Fruit fly (Drosophila melanogaster) whole organism, embryonic: Measurements from ENCODE around the gene CG15891.

ENCODE experiments used
- Bteb2 ChIP-seq: fragments of 200-800 bp; sonication (Bioruptor generic); optimal IDR thresholded peaks from 2 replicates; lab custom pipeline; 2016; ENCODE audit warnings: missing biosample characterization, missing genetic modification characterization
- CG10147 ChIP-seq: fragments of 200-800 bp; sonication (Bioruptor generic); optimal IDR thresholded peaks from 2 replicates; lab custom pipeline; 2019; ENCODE audit warnings: missing biosample characterization, mild to moderate bottlenecking, missing genetic modification characterization, moderate library complexity
- CG10321 ChIP-seq: fragments of 200-800 bp; sonication (Bioruptor generic); IDR thresholded peaks from 2 replicates; pipeline ENCODE4 v1.3.6; 2022; ENCODE audit warnings: missing biosample characterization, missing genetic modification characterization
- CG10959 ChIP-seq: fragments of 200-800 bp; sonication (Bioruptor generic); IDR thresholded peaks from 2 replicates; pipeline ENCODE4 v1.3.6; 2022; ENCODE audit warnings: missing biosample characterization, missing genetic modification characterization
- CG11560 ChIP-seq: fragments of 200-800 bp; sonication (Bioruptor generic); IDR thresholded peaks from 3 replicates; pipeline ENCODE4 v1.3.6; 2022; ENCODE audit warnings: missing biosample characterization, missing genetic modification characterization
- CG11696 ChIP-seq: fragments of 200-800 bp; sonication (Bioruptor generic); IDR thresholded peaks from 2 replicates; pipeline ENCODE4 v1.3.6; 2022; ENCODE audit warnings: missing biosample characterization, missing genetic modification characterization
- CG1233 ChIP-seq: fragments of 200-800 bp; sonication (Bioruptor generic); optimal IDR thresholded peaks from 4 replicates; lab custom pipeline; 2018; ENCODE audit warnings: missing biosample characterization, mild to moderate bottlenecking, missing genetic modification characterization
- CG13775 ChIP-seq: fragments of 200-800 bp; sonication (Bioruptor generic); optimal IDR thresholded peaks from 3 replicates; lab custom pipeline; 2017; ENCODE audit warnings: missing biosample characterization, mild to moderate bottlenecking, missing genetic modification characterization
- CG13894 ChIP-seq: fragments of 200-800 bp; sonication (Bioruptor generic); optimal IDR thresholded peaks from 3 replicates; lab custom pipeline; 2018; ENCODE audit warnings: missing biosample characterization, mild to moderate bottlenecking, missing genetic modification characterization, moderate library complexity
- CG14860 ChIP-seq: fragments of 200-800 bp; sonication (Bioruptor generic); IDR thresholded peaks from 3 replicates; pipeline ENCODE4 v1.3.6; 2022; ENCODE audit warnings: missing biosample characterization, missing genetic modification characterization; ENCODE audit not compliant: partially characterized antibody
- CG1602 ChIP-seq: fragments of 200-800 bp; sonication (Bioruptor generic); optimal IDR thresholded peaks from 3 replicates; lab custom pipeline; 2016; ENCODE audit warnings: missing biosample characterization, missing genetic modification characterization
- CG4360 ChIP-seq: fragments of 200-800 bp; sonication (Bioruptor generic); IDR thresholded peaks from 2 replicates; pipeline ENCODE4 v1.3.6; 2022; ENCODE audit warnings: missing biosample characterization, missing genetic modification characterization
- CG4424 ChIP-seq: fragments of 200-800 bp; sonication (Bioruptor generic); optimal IDR thresholded peaks from 3 replicates; lab custom pipeline; 2016; ENCODE audit warnings: missing biosample characterization, missing genetic modification characterization
- CG4617 ChIP-seq: fragments of 200-800 bp; sonication (Bioruptor generic); optimal IDR thresholded peaks from 3 replicates; lab custom pipeline; 2016; ENCODE audit warnings: missing biosample characterization, missing genetic modification characterization, borderline replicate concordance
- CG6791 ChIP-seq: fragments of 200-800 bp; sonication (Bioruptor generic); IDR thresholded peaks from 3 replicates; pipeline ENCODE4 v1.3.6; 2022; ENCODE audit warnings: missing biosample characterization, missing genetic modification characterization; ENCODE audit not compliant: partially characterized antibody
- CG7271 ChIP-seq: fragments of 200-800 bp; sonication (Bioruptor generic); optimal IDR thresholded peaks from 2 replicates; lab custom pipeline; 2018; ENCODE audit warnings: missing biosample characterization, mild to moderate bottlenecking, missing genetic modification characterization, moderate library complexity
- CG7745 ChIP-seq: fragments of 200-800 bp; sonication (Bioruptor generic); optimal IDR thresholded peaks from 2 replicates; lab custom pipeline; 2018; ENCODE audit warnings: missing biosample characterization, mild to moderate bottlenecking, missing genetic modification characterization, moderate library complexity
- CG9609 ChIP-seq: fragments of 200-800 bp; sonication (Bioruptor generic); optimal IDR thresholded peaks from 3 replicates; lab custom pipeline; 2016; ENCODE audit warnings: missing biosample characterization, missing genetic modification characterization
- CkIIα-i1 ChIP-seq: fragments of 200-800 bp; sonication (Bioruptor generic); IDR thresholded peaks from 2 replicates; pipeline ENCODE4 v1.3.6; 2022; ENCODE audit warnings: missing biosample characterization, missing genetic modification characterization
- CrebB ChIP-seq: fragments of 200-800 bp; sonication (Bioruptor generic); optimal IDR thresholded peaks from 3 replicates; lab custom pipeline; 2018; ENCODE audit warnings: missing biosample characterization, mild to moderate bottlenecking, missing genetic modification characterization
- Dip2 ChIP-seq: fragments of 200-800 bp; sonication (Bioruptor generic); IDR thresholded peaks from 2 replicates; pipeline ENCODE4 v1.3.6; 2022; ENCODE audit warnings: missing biosample characterization, missing genetic modification characterization
- E2f1 ChIP-seq: fragments of 200-800 bp; sonication (Bioruptor generic); IDR thresholded peaks from 2 replicates; pipeline ENCODE4 v1.3.6; 2022; ENCODE audit warnings: missing biosample characterization, missing genetic modification characterization
- E2f2 ChIP-seq: fragments of 200-800 bp; sonication (Bioruptor generic); IDR thresholded peaks from 2 replicates; pipeline ENCODE4 v1.3.6; 2022; ENCODE audit warnings: missing biosample characterization, missing genetic modification characterization
- Fer1 ChIP-seq: fragments of 200-800 bp; sonication (Bioruptor generic); optimal IDR thresholded peaks from 2 replicates; lab custom pipeline; 2017; ENCODE audit warnings: missing biosample characterization, mild to moderate bottlenecking, missing genetic modification characterization
- HmgZ ChIP-seq: fragments of 200-800 bp; sonication (Bioruptor generic); optimal IDR thresholded peaks from 2 replicates; lab custom pipeline; 2018; ENCODE audit warnings: missing biosample characterization, mild to moderate bottlenecking, missing genetic modification characterization
- Kr ChIP-seq: fragments of 200-800 bp; sonication (Bioruptor generic); optimal IDR thresholded peaks from 2 replicates; lab custom pipeline; 2017; ENCODE audit warnings: missing biosample characterization, mild to moderate bottlenecking, missing genetic modification characterization
- Pdp1 ChIP-seq, 2 experiments: fragments of 200-800 bp; sonication (Bioruptor generic); optimal IDR thresholded peaks; 3 replicates each; lab custom pipeline; 2016; ENCODE audit warnings: missing biosample characterization in 2 of 2, missing genetic modification characterization in 2 of 2, mild to moderate bottlenecking in 1 of 2, moderate library complexity in 1 of 2
- Poxn ChIP-seq: fragments of 200-800 bp; sonication (Bioruptor generic); IDR thresholded peaks from 2 replicates; pipeline ENCODE4 v1.3.6; 2022; ENCODE audit warnings: missing biosample characterization, missing genetic modification characterization
- Ptx1 ChIP-seq: fragments of 200-800 bp; sonication (Bioruptor generic); IDR thresholded peaks from 2 replicates; pipeline ENCODE4 v1.3.6; 2022; ENCODE audit warnings: missing biosample characterization, missing genetic modification characterization
- Tbp ChIP-seq: fragments of >200 bp; optimal IDR thresholded peaks from 2 replicates; lab custom pipeline; 2018; ENCODE audit warnings: missing biosample characterization, missing genetic modification characterization
- Xrp1 ChIP-seq: fragments of 200-800 bp; sonication (Bioruptor generic); IDR thresholded peaks from 2 replicates; pipeline ENCODE4 v1.3.6; 2022; ENCODE audit warnings: missing biosample characterization, missing genetic modification characterization
- bigmax ChIP-seq: fragments of 200-800 bp; sonication (Bioruptor generic); optimal IDR thresholded peaks from 2 replicates; lab custom pipeline; 2018; ENCODE audit warnings: missing biosample characterization, mild to moderate bottlenecking, missing genetic modification characterization
- btn ChIP-seq: fragments of 200-800 bp; sonication (Bioruptor generic); optimal IDR thresholded peaks from 2 replicates; lab custom pipeline; 2016; ENCODE audit warnings: missing biosample characterization, missing genetic modification characterization
- cato ChIP-seq: fragments of 200-800 bp; sonication (Bioruptor generic); optimal IDR thresholded peaks from 2 replicates; lab custom pipeline; 2016; ENCODE audit warnings: missing biosample characterization, missing genetic modification characterization, borderline replicate concordance
- crol ChIP-seq: fragments of 200-800 bp; sonication (Bioruptor generic); IDR thresholded peaks from 2 replicates; pipeline ENCODE4 v1.3.6; 2022; ENCODE audit warnings: missing biosample characterization, missing genetic modification characterization
- fru ChIP-seq: fragments of >200 bp; optimal IDR thresholded peaks from 2 replicates; lab custom pipeline; 2017
- gcm2 ChIP-seq: fragments of 200-800 bp; sonication (Bioruptor generic); optimal IDR thresholded peaks from 2 replicates; lab custom pipeline; 2016; ENCODE audit warnings: missing biosample characterization, missing genetic modification characterization
- ind ChIP-seq: fragments of 200-800 bp; sonication (Bioruptor generic); optimal IDR thresholded peaks from 3 replicates; lab custom pipeline; 2016; ENCODE audit warnings: missing biosample characterization, missing genetic modification characterization
- jigr1 ChIP-seq: fragments of 200-800 bp; sonication (Bioruptor generic); IDR thresholded peaks from 3 replicates; pipeline ENCODE4 v1.3.6; 2022; ENCODE audit warnings: missing biosample characterization, missing genetic modification characterization
- ken ChIP-seq: fragments of 200-800 bp; sonication (Bioruptor generic); IDR thresholded peaks from 3 replicates; pipeline ENCODE4 v1.3.6; 2022; ENCODE audit warnings: missing biosample characterization, missing genetic modification characterization
- knrl ChIP-seq: fragments of 200-800 bp; sonication (Bioruptor generic); IDR thresholded peaks from 3 replicates; pipeline ENCODE4 v1.3.6; 2022; ENCODE audit warnings: missing biosample characterization, missing genetic modification characterization; ENCODE audit not compliant: partially characterized antibody
- lab ChIP-seq: fragments of 200-800 bp; sonication (Bioruptor generic); optimal IDR thresholded peaks from 3 replicates; lab custom pipeline; 2017; ENCODE audit warnings: missing biosample characterization, missing genetic modification characterization, mild to moderate bottlenecking, moderate library complexity, missing genetic modification reagents
- lola ChIP-seq, 3 experiments: fragments of >200 bp in 2 of 3; fragments of 200-800 bp in 1 of 3; sonication (Bioruptor generic) in 1 of 3; optimal IDR thresholded peaks; 2 replicates each; lab custom pipeline; 2017 to 2019; ENCODE audit warnings: missing biosample characterization in 3 of 3, missing genetic modification characterization in 3 of 3, mild to moderate bottlenecking in 1 of 3, moderate library complexity in 1 of 3
- rib ChIP-seq: fragments of 200-800 bp; sonication (Bioruptor generic); IDR thresholded peaks from 2 replicates; pipeline ENCODE4 v1.3.6; 2022; ENCODE audit warnings: missing biosample characterization, missing genetic modification characterization
- sd ChIP-seq: fragments of 200-800 bp; sonication (Bioruptor generic); optimal IDR thresholded peaks from 3 replicates; lab custom pipeline; 2018; ENCODE audit warnings: missing biosample characterization, mild to moderate bottlenecking, missing genetic modification characterization, moderate library complexity
- seq ChIP-seq: fragments of 200-800 bp; sonication (Bioruptor generic); IDR thresholded peaks from 2 replicates; pipeline ENCODE4 v1.3.6; 2022; ENCODE audit warnings: missing biosample characterization, missing genetic modification characterization
- slou ChIP-seq: fragments of 200-800 bp; sonication (Bioruptor generic); optimal IDR thresholded peaks from 3 replicates; lab custom pipeline; 2016; ENCODE audit warnings: missing biosample characterization, missing genetic modification characterization
- ssp ChIP-seq: fragments of 200-800 bp; sonication (Bioruptor generic); IDR thresholded peaks from 2 replicates; pipeline ENCODE4 v1.3.6; 2022; ENCODE audit warnings: missing biosample characterization, missing genetic modification characterization
- toy ChIP-seq: fragments of 200-800 bp; sonication (Bioruptor generic); IDR thresholded peaks from 2 replicates; pipeline ENCODE4 v1.3.6; 2022; ENCODE audit warnings: missing biosample characterization, missing genetic modification characterization
- trem ChIP-seq: fragments of 200-800 bp; optimal IDR thresholded peaks from 3 replicates; lab custom pipeline; 2019; ENCODE audit warnings: missing biosample characterization, mild to moderate bottlenecking, missing genetic modification characterization, moderate library complexity
- tx ChIP-seq: fragments of 200-800 bp; sonication (Bioruptor generic); optimal IDR thresholded peaks from 2 replicates; lab custom pipeline; 2016; ENCODE audit warnings: missing biosample characterization, missing genetic modification characterization

The CG15891 gene

DNA sequence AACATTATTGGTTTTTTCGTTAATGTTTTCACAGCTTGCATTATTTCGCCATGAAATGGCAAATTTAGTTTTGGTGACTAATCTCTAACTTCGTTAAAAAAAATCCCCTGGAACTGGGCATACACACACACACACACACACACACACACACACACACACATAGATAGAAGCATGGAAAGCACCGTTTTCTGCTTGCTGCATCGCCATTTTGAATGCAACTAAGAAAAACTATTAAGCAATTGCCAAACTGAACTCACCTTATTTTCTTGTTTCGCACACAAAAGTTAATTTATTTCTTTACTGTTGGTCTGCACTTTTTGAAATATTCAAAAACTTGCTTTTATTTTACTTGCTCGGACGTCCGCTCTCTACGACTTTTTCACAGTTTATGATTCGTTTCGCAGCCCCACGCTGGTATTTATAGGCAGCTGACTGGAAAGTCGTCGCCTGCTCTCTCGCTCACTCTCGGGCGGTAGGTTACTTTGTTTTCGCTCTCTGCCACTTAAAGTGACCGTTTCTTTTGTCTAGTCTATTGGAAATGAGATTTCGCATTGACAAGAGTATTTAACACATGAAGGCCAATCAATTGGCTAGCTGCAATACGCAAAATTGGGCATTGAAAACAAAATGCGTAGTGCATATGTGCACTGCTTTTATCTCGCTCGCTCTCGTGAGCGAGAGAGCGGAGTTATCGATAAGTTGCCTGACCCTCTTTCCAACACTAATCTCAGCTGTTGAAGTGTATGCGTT, 16.1 kb downstream of the CG15891 start (continued):
- TF ChIP-seq ind (GFP tag; lab: Kevin White, UChicago) = no peak
- TF ChIP-seq CG4617 (GFP tag; lab: Kevin White, UChicago) = no peak
- no peak for TF ChIP-seq Kr (GFP tag; lab: Kevin White, UChicago)
- TF ChIP-seq btn (GFP tag; lab: Kevin White, UChicago) = no peak
- TF ChIP-seq crol (GFP tag; lab: Robert Waterston, UW) = no peak
- peak; percentile 78 for TF ChIP-seq CG10321 (GFP tag; lab: Robert Waterston, UW)
- TF ChIP-seq CG1602 (GFP tag; lab: Kevin White, UChicago) = no peak
- TF ChIP-seq bigmax (GFP tag; lab: Kevin White, UChicago) = no peak
- TF ChIP-seq CG4360 (GFP tag; lab: Robert Waterston, UW) = no peak
- no peak for TF ChIP-seq fru (lab: Kevin White, UChicago)
- no peak for TF ChIP-seq CG6791
- no peak for TF ChIP-seq CG14860 (GFP tag; lab: Robert Waterston, UW)
- TF ChIP-seq CG10959 (GFP tag; lab: Robert Waterston, UW) = no peak
- no peak for TF ChIP-seq ken (GFP tag; lab: Robert Waterston, UW)
- TF ChIP-seq lab (GFP tag; lab: Kevin White, UChicago) = peak; percentile 45
- no peak for TF ChIP-seq CG9609 (GFP tag; lab: Kevin White, UChicago)
- TF ChIP-seq E2f2 (GFP tag; lab: Robert Waterston, UW) = no peak
- no peak for TF ChIP-seq CG1233 (GFP tag; lab: Kevin White, UChicago)
- no peak for TF ChIP-seq CG7271 (tag; lab: Kevin White, UChicago)
- TF ChIP-seq jigr1 (GFP tag; lab: Robert Waterston, UW) = no peak
- TF ChIP-seq Pdp1 (GFP tag; optimal IDR thresholded peaks at IDR 0.05; lab: Kevin White, UChicago) = peak in 1 of 2 experiments; percentile 18
- no peak for TF ChIP-seq rib (GFP tag; lab: Robert Waterston, UW)
- TF ChIP-seq HmgZ = no peak
- no peak for TF ChIP-seq E2f1
- TF ChIP-seq CG10147 (GFP tag; lab: Kevin White, UChicago) = no peak
- TF ChIP-seq seq (GFP tag; lab: Robert Waterston, UW) = no peak
- no peak for TF ChIP-seq CrebB
- no peak for TF ChIP-seq CG13775 (GFP tag; lab: Kevin White, UChicago)
- peak; percentile 42 for TF ChIP-seq CG4424 (GFP tag; lab: Kevin White, UChicago)
- TF ChIP-seq CG13894 = peak; percentile 17
- TF ChIP-seq CG7745 (tag; lab: Kevin White, UChicago) = no peak
- no peak for TF ChIP-seq Ptx1 (GFP tag; lab: Robert Waterston, UW)
- TF ChIP-seq Dip2 = no peak
- no peak for TF ChIP-seq CG11560 (tag; lab: Robert Waterston, UW)
- peak; percentile 12 for TF ChIP-seq Fer1 (GFP tag; lab: Kevin White, UChicago)
- no peak for TF ChIP-seq gcm2 (GFP tag; lab: Kevin White, UChicago)
- TF ChIP-seq Tbp (GFP tag; lab: Kevin White, UChicago) = peak; percentile 94
- TF ChIP-seq knrl (GFP tag; lab: Robert Waterston, UW) = no peak
- no peak for TF ChIP-seq ssp (GFP tag; lab: Robert Waterston, UW)
- TF ChIP-seq Poxn (GFP tag; lab: Robert Waterston, UW) = no peak
- TF ChIP-seq toy (GFP tag; lab: Robert Waterston, UW) = no peak
- TF ChIP-seq CG11696 (GFP tag; lab: Robert Waterston, UW) = no peak
- no peak for TF ChIP-seq Bteb2 (GFP tag; lab: Kevin White, UChicago)
- TF ChIP-seq cato (GFP tag; lab: Kevin White, UChicago) = no peak
- TF ChIP-seq CkIIα-i1 (GFP tag; lab: Robert Waterston, UW) = no peak
- TF ChIP-seq lola (GFP tag; optimal IDR thresholded peaks at IDR 0.05; lab: Kevin White, UChicago) = no peak
- no peak for TF ChIP-seq sd (tag; lab: Kevin White, UChicago)
- peak; percentile 27 for TF ChIP-seq trem
- TF ChIP-seq Xrp1 (GFP tag; lab: Robert Waterston, UW) = no peak
- TF ChIP-seq slou (GFP tag; lab: Kevin White, UChicago) = no peak
- no peak for TF ChIP-seq tx (GFP tag; lab: Kevin White, UChicago)
